Fruit fly (Drosophila melanogaster) whole organism, adult: ENCODE data around the gene Sr-CIV.

Experiments used
- CG11617 ChIP-seq: fragments of 200-800 bp; sonication (Bioruptor generic); optimal IDR thresholded peaks from 2 replicates; lab custom pipeline; 2017; ENCODE audit warnings: mild to moderate bottlenecking, missing biosample characterization, missing genetic modification reagents, missing genetic modification characterization
- CG12768 ChIP-seq: fragments of 200-800 bp; sonication (Bioruptor generic); optimal IDR thresholded peaks from 2 replicates; lab custom pipeline; 2017; ENCODE audit warnings: missing biosample characterization, missing genetic modification characterization, mild to moderate bottlenecking, moderate library complexity, missing genetic modification reagents
- CG5204 ChIP-seq: fragments of 200-800 bp; sonication (Bioruptor generic); optimal IDR thresholded peaks from 2 replicates; lab custom pipeline; 2016; ENCODE audit warnings: missing biosample characterization, missing genetic modification characterization
- CG7045 ChIP-seq: fragments of 200-800 bp; sonication (Bioruptor generic); optimal IDR thresholded peaks from 2 replicates; lab custom pipeline; 2017; ENCODE audit warnings: missing biosample characterization, mild to moderate bottlenecking, missing genetic modification characterization
- CG7101 ChIP-seq: fragments of 200-800 bp; sonication (Bioruptor generic); optimal IDR thresholded peaks from 2 replicates; lab custom pipeline; 2018; ENCODE audit warnings: missing biosample characterization, mild to moderate bottlenecking, missing genetic modification characterization, moderate library complexity
- Crg-1 ChIP-seq: fragments of 200-800 bp; sonication (Bioruptor generic); optimal IDR thresholded peaks from 2 replicates; lab custom pipeline; 2016; ENCODE audit warnings: missing biosample characterization, missing genetic modification characterization
- Hr96 ChIP-seq: fragments of 200-800 bp; sonication (Bioruptor generic); optimal IDR thresholded peaks from 2 replicates; lab custom pipeline; 2016; ENCODE audit warnings: missing biosample characterization, missing genetic modification characterization
- Mnt ChIP-seq: fragments of 200-800 bp; sonication (Bioruptor generic); optimal IDR thresholded peaks from 2 replicates; lab custom pipeline; 2016; ENCODE audit warnings: missing biosample characterization, mild to moderate bottlenecking, missing genetic modification characterization
- bab1 ChIP-seq: fragments of 200-800 bp; sonication (Bioruptor generic); optimal IDR thresholded peaks from 3 replicates; lab custom pipeline; 2019; ENCODE audit warnings: missing biosample characterization, mild to moderate bottlenecking, missing genetic modification characterization, moderate library complexity
- kay ChIP-seq: fragments of 200-800 bp; sonication (Bioruptor generic); peaks from one replicate; lab custom pipeline; 2016; ENCODE audit warnings: missing biosample characterization, missing genetic modification characterization, borderline replicate concordance
- pad ChIP-seq: fragments of 200-800 bp; sonication (Bioruptor generic); optimal IDR thresholded peaks from 3 replicates; lab custom pipeline; 2017; ENCODE audit warnings: missing biosample characterization, missing genetic modification characterization, mild to moderate bottlenecking, moderate library complexity, missing genetic modification reagents

dm6 chr2L:3553902-3554301 lies 30.0 kb upstream of the Sr-CIV start:
- TF ChIP-seq kay, result no peak
- no peak for TF ChIP-seq Mnt (GFP tag; lab: Kevin White, UChicago)
- TF ChIP-seq Crg-1 (GFP tag; lab: Kevin White, UChicago), result no peak
- TF ChIP-seq CG12768, result no peak
- no peak for TF ChIP-seq Hr96 (GFP tag; lab: Kevin White, UChicago)
- TF ChIP-seq CG5204, result no peak
- no peak for TF ChIP-seq CG7101 (tag; lab: Kevin White, UChicago)
- TF ChIP-seq bab1 (GFP tag; lab: Kevin White, UChicago), result no peak
- no peak for TF ChIP-seq pad (GFP tag; lab: Kevin White, UChicago)
- TF ChIP-seq CG7045 (GFP tag; lab: Kevin White, UChicago), result no peak
- no peak for TF ChIP-seq CG11617 (GFP tag; lab: Kevin White, UChicago)
